Fruit fly (Drosophila melanogaster): ENCODE measurements around the gene Myo61F.

Gene Myo61F

dm6 chr3L:1319097-1319725, 931 bp downstream of the Myo61F start (continued):
- peak; percentile 88 for TF ChIP-seq stc (GFP tag; IDR thresholded peaks at IDR 0.05)
- peak; percentile 95 for TF ChIP-seq ci (GFP tag; IDR thresholded peaks at IDR 0.05)
- TF ChIP-seq Asciz (GFP tag; optimal IDR thresholded peaks at IDR 0.05), result peak; percentile 88
- no peak for TF ChIP-seq emc (GFP tag; optimal IDR thresholded peaks at IDR 0.05)
- TF ChIP-seq Pdp1 (GFP tag; optimal IDR thresholded peaks at IDR 0.05), result peak; percentile 24 to 72
- peak; percentile 13 for TF ChIP-seq CG4854 (GFP tag; optimal IDR thresholded peaks at IDR 0.05)
- TF ChIP-seq wdn (GFP tag; IDR thresholded peaks at IDR 0.05), result no peak
- TF ChIP-seq p53 (GFP tag; optimal IDR thresholded peaks at IDR 0.05), result peak; percentile 13
- peak; percentile 25 for TF ChIP-seq dm (GFP tag; optimal IDR thresholded peaks at IDR 0.05)
- TF ChIP-seq CG17829 (tag; optimal IDR thresholded peaks at IDR 0.05), result peak; percentile 84
- peak; percentile 61 for TF ChIP-seq Bdp1 (GFP tag; optimal IDR thresholded peaks at IDR 0.05)
- TF ChIP-seq bowl (GFP tag; IDR thresholded peaks at IDR 0.05), result peak; percentile 46; the same call in 1 of the 2 replicates
- TF ChIP-seq row (GFP tag; IDR thresholded peaks at IDR 0.05), result peak; percentile 78
- peak; percentile 89 for TF ChIP-seq CG1603 (tag; optimal IDR thresholded peaks at IDR 0.05)
- TF ChIP-seq CG2199 (GFP tag; IDR thresholded peaks at IDR 0.05), result no peak; the same call in 2 of the 3 replicates
- peak; percentile 80 for TF ChIP-seq CG4820 (GFP tag; optimal IDR thresholded peaks at IDR 0.05)
- TF ChIP-seq lab (GFP tag; optimal IDR thresholded peaks at IDR 0.05), result peak; percentile 78
- TF ChIP-seq tin (GFP tag; optimal IDR thresholded peaks at IDR 0.05), result peak; percentile 86
- peak; percentile 74 for TF ChIP-seq CG6254 (GFP tag; optimal IDR thresholded peaks at IDR 0.05)
- peak; percentile 24 for TF ChIP-seq Sry-β (GFP tag; optimal IDR thresholded peaks at IDR 0.05)
- peak; percentile 82 for TF ChIP-seq CG2875 (GFP tag; optimal IDR thresholded peaks at IDR 0.05)
- peak; percentile 78 for TF ChIP-seq chn (GFP tag; optimal IDR thresholded peaks at IDR 0.05)
- peak; percentile 89 for TF ChIP-seq Drgx (GFP tag; IDR thresholded peaks at IDR 0.05)
- no peak for TF ChIP-seq Dip2 (GFP tag; IDR thresholded peaks at IDR 0.05)
- no peak for TF ChIP-seq CG31224 (GFP tag; IDR thresholded peaks at IDR 0.05)
- no peak for TF ChIP-seq CG8478 (optimal IDR thresholded peaks at IDR 0.05)
- TF ChIP-seq CoRest (tag; optimal IDR thresholded peaks at IDR 0.05), result peak; percentile 65
- peak; percentile 62 for TF ChIP-seq CG31388 (GFP tag; optimal IDR thresholded peaks at IDR 0.05)
- TF ChIP-seq Trl (optimal IDR thresholded peaks at IDR 0.05), result no peak
- TF ChIP-seq Trl (GFP tag; optimal IDR thresholded peaks at IDR 0.05), result peak; percentile 60
- peak; percentile 73 for TF ChIP-seq CG5180 (GFP tag; optimal IDR thresholded peaks at IDR 0.05)
- no peak for TF ChIP-seq Nf-YC (tag; optimal IDR thresholded peaks at IDR 0.05)
- no peak for TF ChIP-seq CG3838 (GFP tag; optimal IDR thresholded peaks at IDR 0.05)
- peak; percentile 48; the same call in 1 of the 2 replicates for TF ChIP-seq E2f2 (GFP tag; IDR thresholded peaks at IDR 0.05)
- TF ChIP-seq ham (GFP tag; IDR thresholded peaks at IDR 0.05), result no peak
- peak; percentile 11 for TF ChIP-seq CG3281 (GFP tag; optimal IDR thresholded peaks at IDR 0.05)
- TF ChIP-seq Rx (GFP tag; IDR thresholded peaks at IDR 0.05), result peak; percentile 71
- TF ChIP-seq CG7786 (GFP tag; optimal IDR thresholded peaks at IDR 0.05), result peak; percentile 52
- peak; percentile 50 for TF ChIP-seq eyg (GFP tag; optimal IDR thresholded peaks at IDR 0.05)
- TF ChIP-seq trem (tag; optimal IDR thresholded peaks at IDR 0.05), result peak; percentile 73
- TF ChIP-seq bigmax (GFP tag; optimal IDR thresholded peaks at IDR 0.05), result no peak
- peak; percentile 82 for TF ChIP-seq Six4 (GFP tag; optimal IDR thresholded peaks at IDR 0.05)
- TF ChIP-seq Vsx1 (GFP tag; optimal IDR thresholded peaks at IDR 0.05), result no peak
- TF ChIP-seq Nf-YB (GFP tag; optimal IDR thresholded peaks at IDR 0.05), result peak; percentile 38
- TF ChIP-seq dpn (GFP tag; optimal IDR thresholded peaks at IDR 0.05), result peak; percentile 74 to 79
- peak; percentile 49 for TF ChIP-seq en (GFP tag; optimal IDR thresholded peaks at IDR 0.05)
- TF ChIP-seq CG15696 (tag; optimal IDR thresholded peaks at IDR 0.05), result no peak
- TF ChIP-seq Xbp1 (GFP tag; optimal IDR thresholded peaks at IDR 0.05), result peak; percentile 86
- TF ChIP-seq CG13624 (GFP tag; optimal IDR thresholded peaks at IDR 0.05), result no peak
- TF ChIP-seq Deaf1 (tag; optimal IDR thresholded peaks at IDR 0.05), result peak; percentile 28
- no peak for TF ChIP-seq sna (GFP tag; IDR thresholded peaks at IDR 0.05; ENCODE audit: partially characterized antibody)

Data from whole organism, embryonic.